Worm (Caenorhabditis elegans) whole organism, L4/young adult: ENCODE results near the gene dgk-5.

ENCODE experiments used
- dao-5 ChIP-seq: sonication (generic microtip); optimal IDR thresholded peaks from 2 replicates; lab custom pipeline; 2016; ENCODE audit warnings: missing genotype, missing genetic modification characterization, moderate library complexity, missing compliant biosample characterization
- him-1 ChIP-seq: sonication (generic microtip); optimal IDR thresholded peaks from 2 replicates; lab custom pipeline; 2016; ENCODE audit warnings: missing genotype, missing genetic modification reagents, missing genetic modification characterization, missing compliant biosample characterization

ce11 chrII:6443710-6444109 is 27.2 kb downstream of the dgk-5 start, which contains the start of gene K06A1.2:
- TF ChIP-seq him-1 (tag; lab: Kevin White, UChicago): no peak
- TF ChIP-seq dao-5 (tag; lab: Kevin White, UChicago): no peak
